Fruit fly (Drosophila melanogaster) whole organism, pupa: Measurements from ENCODE around the gene ari-1.

Experiments used
- CG10348 ChIP-seq: fragments of 200-800 bp; sonication (Bioruptor generic); IDR thresholded peaks from 2 replicates; pipeline ENCODE4 v1.3.6; 2022; ENCODE audit warnings: missing biosample characterization, missing genetic modification characterization
- CG12605 ChIP-seq: fragments of 200-800 bp; sonication (Bioruptor generic); IDR thresholded peaks from 2 replicates; pipeline ENCODE4 v1.3.6; 2022; ENCODE audit warnings: missing biosample characterization, missing genetic modification characterization
- CG13204 ChIP-seq: fragments of 200-800 bp; sonication (Bioruptor generic); optimal IDR thresholded peaks from 2 replicates; lab custom pipeline; 2018; ENCODE audit warnings: missing biosample characterization, mild to moderate bottlenecking, missing genetic modification characterization, moderate library complexity
- CG14655 ChIP-seq: fragments of 200-800 bp; sonication (Bioruptor generic); optimal IDR thresholded peaks from 3 replicates; lab custom pipeline; 2017; ENCODE audit warnings: mild to moderate bottlenecking, missing biosample characterization, missing genetic modification reagents, missing genetic modification characterization
- CG15710 ChIP-seq: fragments of 200-800 bp; sonication (Bioruptor generic); optimal IDR thresholded peaks from 2 replicates; lab custom pipeline; 2018; ENCODE audit warnings: missing biosample characterization, mild to moderate bottlenecking, missing genetic modification characterization, moderate library complexity
- CG17806 ChIP-seq: fragments of 200-800 bp; sonication (Bioruptor generic); optimal IDR thresholded peaks from 2 replicates; lab custom pipeline; 2018; ENCODE audit warnings: missing biosample characterization, mild to moderate bottlenecking, missing genetic modification characterization, moderate library complexity
- CG32121 ChIP-seq: fragments of 200-800 bp; sonication (Bioruptor generic); IDR thresholded peaks from 2 replicates; pipeline ENCODE4 v1.3.6; 2022; ENCODE audit warnings: missing biosample characterization, missing genetic modification characterization
- CG34367 ChIP-seq: fragments of 200-800 bp; sonication (Bioruptor generic); optimal IDR thresholded peaks from 2 replicates; lab custom pipeline; 2018; ENCODE audit warnings: missing biosample characterization, mild to moderate bottlenecking, missing genetic modification characterization
- CG4496 ChIP-seq: fragments of 200-800 bp; sonication (Bioruptor generic); IDR thresholded peaks from 3 replicates; pipeline ENCODE4 v1.3.6; 2022; ENCODE audit warnings: missing biosample characterization, missing genetic modification characterization
- CG8159 ChIP-seq: fragments of 200-800 bp; sonication (Bioruptor generic); optimal IDR thresholded peaks from 3 replicates; lab custom pipeline; 2018; ENCODE audit warnings: missing biosample characterization, mild to moderate bottlenecking, missing genetic modification characterization, moderate library complexity
- CG8301 ChIP-seq: fragments of 200-800 bp; sonication (Bioruptor generic); optimal IDR thresholded peaks from 2 replicates; lab custom pipeline; 2018; ENCODE audit warnings: missing biosample characterization, mild to moderate bottlenecking, missing genetic modification characterization
- CG9948 ChIP-seq: fragments of 200-800 bp; sonication (Bioruptor generic); optimal IDR thresholded peaks from 2 replicates; lab custom pipeline; 2018; ENCODE audit warnings: missing biosample characterization, mild to moderate bottlenecking, missing genetic modification characterization, moderate library complexity
- D1 ChIP-seq: fragments of 200-800 bp; sonication (Bioruptor generic); optimal IDR thresholded peaks from 2 replicates; lab custom pipeline; 2018; ENCODE audit warnings: missing biosample characterization, mild to moderate bottlenecking, missing genetic modification characterization, moderate library complexity
- EcR ChIP-seq: fragments of 200-800 bp; sonication (Bioruptor generic); optimal IDR thresholded peaks from 3 replicates; lab custom pipeline; 2019; ENCODE audit warnings: missing biosample characterization, missing genetic modification characterization, mild to moderate bottlenecking, moderate library complexity, missing genetic modification reagents
- Ets98B ChIP-seq: fragments of 200-800 bp; sonication (Bioruptor generic); IDR thresholded peaks from 2 replicates; pipeline ENCODE4 v1.3.6; 2022; ENCODE audit warnings: missing biosample characterization, missing genetic modification characterization
- Pif1A ChIP-seq: fragments of 200-800 bp; sonication (Bioruptor generic); optimal IDR thresholded peaks from 3 replicates; lab custom pipeline; 2016; ENCODE audit warnings: missing biosample characterization, missing genetic modification characterization
- Pif1B ChIP-seq: fragments of 200-800 bp; sonication (Bioruptor generic); optimal IDR thresholded peaks from 3 replicates; lab custom pipeline; 2016; ENCODE audit warnings: missing biosample characterization, missing genetic modification characterization
- Snoo ChIP-seq: fragments of 200-800 bp; sonication (Bioruptor generic); optimal IDR thresholded peaks from 3 replicates; lab custom pipeline; 2017; ENCODE audit warnings: missing biosample characterization, mild to moderate bottlenecking, missing genetic modification characterization, inconsistent platforms
- fd96Ca ChIP-seq: fragments of 200-800 bp; sonication (Bioruptor generic); IDR thresholded peaks from 3 replicates; pipeline ENCODE4 v1.3.6; 2022; ENCODE audit warnings: missing biosample characterization, missing genetic modification characterization
- gl ChIP-seq: fragments of 200-800 bp; sonication (Bioruptor generic); optimal IDR thresholded peaks from 2 replicates; lab custom pipeline; 2018; ENCODE audit warnings: missing biosample characterization, mild to moderate bottlenecking, missing genetic modification characterization
- rn ChIP-seq: fragments of 200-800 bp; sonication (Bioruptor generic); IDR thresholded peaks from 2 replicates; pipeline ENCODE4 v1.3.6; 2022; ENCODE audit warnings: missing biosample characterization, missing genetic modification characterization

ari-1 gene

dm6 chrX:18101098-18101711 lies 36.4 kb downstream of the ari-1 start, which contains the start of gene Mvb12:
Gene Mvb12, minus strand, starts transcription at chrX:18101314.
- TF ChIP-seq CG13204 (GFP tag; lab: Kevin White, UChicago) (no peak), CG15710 (tag; lab: Kevin White, UChicago) (no peak), CG14655 (GFP tag; lab: Kevin White, UChicago) (no peak), Pif1B (GFP tag; lab: Kevin White, UChicago) (no peak), CG34367 (tag; lab: Kevin White, UChicago) (no peak), D1 (tag; lab: Kevin White, UChicago) (no peak), CG8301 (no peak), CG9948 (tag; lab: Kevin White, UChicago) (no peak), Snoo (tag; lab: Kevin White, UChicago) (no peak), Ets98B (GFP tag; lab: Robert Waterston, UW) (no peak), fd96Ca (GFP tag; lab: Robert Waterston, UW) (no peak), Pif1A (GFP tag; lab: Kevin White, UChicago) (no peak), CG32121 (GFP tag; lab: Robert Waterston, UW) (no peak), CG4496 (GFP tag; lab: Robert Waterston, UW) (no peak), gl (no peak), CG12605 (GFP tag; lab: Robert Waterston, UW) (no peak)

- TF ChIP-seq CG12605 (GFP tag; lab: Robert Waterston, UW) = no peak
- TF ChIP-seq CG32121 (GFP tag; lab: Robert Waterston, UW) = 0 out of 2 replicates have a peak, but pooled peaks have one; percentile 33
- TF ChIP-seq CG8159 (tag; lab: Kevin White, UChicago) = no peak
These were observed 37.4 kb downstream of the ari-1 start for dm6 chrX:18100146-18100669.

dm6 chrX:18094747-18095352 lies 42.7 kb downstream of the ari-1 start:
- TF ChIP-seq CG13204 (GFP tag; lab: Kevin White, UChicago) (no peak), Snoo (tag; lab: Kevin White, UChicago) (peak; percentile 44), Ets98B (GFP tag; lab: Robert Waterston, UW) (peak; percentile 45), CG8159 (tag; lab: Kevin White, UChicago) (peak; percentile 65), Pif1B (GFP tag; lab: Kevin White, UChicago) (no peak), rn (no peak), CG8301 (peak; percentile 55), CG9948 (tag; lab: Kevin White, UChicago) (peak; percentile 65), CG32121 (GFP tag; lab: Robert Waterston, UW) (0 out of 2 replicates have a peak, but pooled peaks have one; percentile 41), D1 (tag; lab: Kevin White, UChicago) (no peak), CG15710 (tag; lab: Kevin White, UChicago) (peak; percentile 65), CG17806 (tag; lab: Kevin White, UChicago) (peak; percentile 63), CG34367 (tag; lab: Kevin White, UChicago) (peak; percentile 35), Pif1A (GFP tag; lab: Kevin White, UChicago) (peak; percentile 11), CG10348 (GFP tag; lab: Robert Waterston, UW) (no peak), CG14655 (GFP tag; lab: Kevin White, UChicago) (peak; percentile 78), fd96Ca (GFP tag; lab: Robert Waterston, UW) (peak; percentile 19; the same call in 1 of the 3 replicates), EcR (GFP tag; lab: Kevin White, UChicago) (no peak), CG12605 (GFP tag; lab: Robert Waterston, UW) (0 out of 2 replicates have a peak, but pooled peaks have one; percentile 9), gl (no peak), CG4496 (GFP tag; lab: Robert Waterston, UW) (peak; percentile 59; the same call in 2 of the 3 replicates)

- TF ChIP-seq EcR (GFP tag; lab: Kevin White, UChicago) (peak; percentile 12), rn (no peak), CG8159 (tag; lab: Kevin White, UChicago) (no peak), CG34367 (tag; lab: Kevin White, UChicago) (no peak)
These were observed 43.5 kb downstream of the ari-1 start for dm6 chrX:18094130-18094529.

dm6 chrX:18092810-18093222 lies 44.8 kb downstream of the ari-1 start, which contains the start of gene RhoGAP16F:
Gene RhoGAP16F, plus strand, starts transcription at chrX:18093145.
- TF ChIP-seq CG13204 (GFP tag; lab: Kevin White, UChicago) = no peak
- peak; percentile 77 for TF ChIP-seq Snoo (tag; lab: Kevin White, UChicago)
- TF ChIP-seq gl = peak; percentile 13
- TF ChIP-seq Pif1B (GFP tag; lab: Kevin White, UChicago) = peak; percentile 61
- TF ChIP-seq CG10348 (GFP tag; lab: Robert Waterston, UW) = no peak
- TF ChIP-seq EcR (GFP tag; lab: Kevin White, UChicago) = no peak
- TF ChIP-seq CG4496 (GFP tag; lab: Robert Waterston, UW) = peak; percentile 76
- TF ChIP-seq Pif1A (GFP tag; lab: Kevin White, UChicago) = peak; percentile 76
- TF ChIP-seq CG17806 (tag; lab: Kevin White, UChicago) = peak; percentile 70
- TF ChIP-seq fd96Ca (GFP tag; lab: Robert Waterston, UW) = peak; percentile 70
- TF ChIP-seq CG8301 = peak; percentile 77
- peak; percentile 78 for TF ChIP-seq CG8159 (tag; lab: Kevin White, UChicago)
- peak; percentile 66 for TF ChIP-seq Ets98B (GFP tag; lab: Robert Waterston, UW)
- peak; percentile 77 for TF ChIP-seq CG32121 (GFP tag; lab: Robert Waterston, UW)
- TF ChIP-seq D1 (tag; lab: Kevin White, UChicago) = no peak
- TF ChIP-seq CG14655 (GFP tag; lab: Kevin White, UChicago) = peak; percentile 74
- peak; percentile 77 for TF ChIP-seq CG12605 (GFP tag; lab: Robert Waterston, UW)
- TF ChIP-seq rn = no peak
- peak; percentile 77 for TF ChIP-seq CG15710 (tag; lab: Kevin White, UChicago)
- TF ChIP-seq CG34367 (tag; lab: Kevin White, UChicago) = peak; percentile 72
- peak; percentile 66 for TF ChIP-seq CG9948 (tag; lab: Kevin White, UChicago)
